Worm (Caenorhabditis elegans) whole organism, L3 larva: ENCODE results near the gene fbxb-75.

Experiments used
- R02D3.7 ChIP-seq: fragments of 150-350 bp; optimal IDR thresholded peaks from 2 replicates; lab custom pipeline; 2014; ENCODE audit warnings: missing biosample characterization, missing genetic modification characterization
- ZK546.5 ChIP-seq: sonication (generic microtip); optimal IDR thresholded peaks from 2 replicates; lab custom pipeline; 2017; ENCODE audit warnings: missing biosample characterization, missing genetic modification characterization
- aly-2 ChIP-seq: fragments of 150-350 bp; optimal IDR thresholded peaks from 2 replicates; lab custom pipeline; 2014; ENCODE audit warnings: missing biosample characterization, missing genetic modification characterization
- ama-1 ChIP-seq: fragments of 150-350 bp; optimal IDR thresholded peaks from 2 replicates; lab custom pipeline; 2018
- ceh-16 ChIP-seq: sonication (generic microtip); optimal IDR thresholded peaks from 2 replicates; lab custom pipeline; 2017; ENCODE audit warnings: missing biosample characterization, missing genetic modification characterization
- ceh-28 ChIP-seq: fragments of 150-350 bp; optimal IDR thresholded peaks from 2 replicates; lab custom pipeline; 2014; ENCODE audit warnings: missing biosample characterization, missing genetic modification reagents, missing genetic modification characterization
- ceh-9 ChIP-seq: sonication (generic microtip); optimal IDR thresholded peaks from 2 replicates; lab custom pipeline; 2018; ENCODE audit warnings: missing biosample characterization, missing genetic modification characterization
- daf-12 ChIP-seq: fragments of 150-350 bp; optimal IDR thresholded peaks from 2 replicates; lab custom pipeline; 2014; ENCODE audit warnings: missing biosample characterization, missing genetic modification reagents, missing genetic modification characterization
- egl-27 ChIP-seq: sonication (generic microtip); optimal IDR thresholded peaks from 4 replicates; lab custom pipeline; 2017; ENCODE audit warnings: missing biosample characterization, missing genetic modification reagents, missing genetic modification characterization
- egl-5 ChIP-seq: fragments of 150-350 bp; optimal IDR thresholded peaks from 2 replicates; lab custom pipeline; 2017; ENCODE audit warnings: missing biosample characterization, missing genetic modification reagents, missing genetic modification characterization, inconsistent platforms
- elt-1 ChIP-seq: fragments of 150-350 bp; optimal IDR thresholded peaks from 2 replicates; lab custom pipeline; 2014; ENCODE audit warnings: missing biosample characterization, missing genetic modification characterization
- elt-2 ChIP-seq: sonication (generic microtip); optimal IDR thresholded peaks from 2 replicates; lab custom pipeline; 2016; ENCODE audit warnings: missing genetic modification reagents, mild to moderate bottlenecking, missing genetic modification characterization, missing compliant biosample characterization
- elt-3 ChIP-seq, 3 experiments: fragments of 150-350 bp in 1 of 3; sonication (generic microtip) in 2 of 3; optimal IDR thresholded peaks; 2 replicates in 2 of 3; 4 replicates in 1 of 3; lab custom pipeline; 2014 to 2017; ENCODE audit warnings: missing biosample characterization in 3 of 3, missing genetic modification characterization in 3 of 3
- eor-1 ChIP-seq, 2 experiments: fragments of 150-350 bp; optimal IDR thresholded peaks; 2 replicates each; lab custom pipeline; 2014 to 2018; ENCODE audit warnings: missing biosample characterization in 2 of 2, missing genetic modification characterization in 2 of 2
- fkh-10 ChIP-seq: sonication (generic microtip); optimal IDR thresholded peaks from 2 replicates; lab custom pipeline; 2017; ENCODE audit warnings: missing biosample characterization, missing genetic modification reagents, missing genetic modification characterization
- fkh-2 ChIP-seq: fragments of 150-350 bp; optimal IDR thresholded peaks from 2 replicates; lab custom pipeline; 2014; ENCODE audit warnings: missing biosample characterization, missing genetic modification reagents, missing genetic modification characterization
- fos-1 ChIP-seq: fragments of 150-350 bp; optimal IDR thresholded peaks from 2 replicates; lab custom pipeline; 2014; ENCODE audit warnings: missing biosample characterization, missing genetic modification characterization
- hmg-11 ChIP-seq: sonication (generic microtip); optimal IDR thresholded peaks from 2 replicates; lab custom pipeline; 2016; ENCODE audit warnings: missing genetic modification characterization, missing compliant biosample characterization
- jun-1 ChIP-seq: fragments of 150-350 bp; optimal IDR thresholded peaks from 2 replicates; lab custom pipeline; 2014; ENCODE audit warnings: missing biosample characterization, missing genetic modification reagents, missing genetic modification characterization
- lin-15B ChIP-seq: fragments of 150-350 bp; optimal IDR thresholded peaks from 2 replicates; lab custom pipeline; 2014; ENCODE audit warnings: missing biosample characterization, missing genetic modification characterization
- lsy-12 ChIP-seq: sonication (generic microtip); optimal IDR thresholded peaks from 2 replicates; lab custom pipeline; 2016; ENCODE audit warnings: mild to moderate bottlenecking, missing genetic modification characterization, missing compliant biosample characterization
- mdl-1 ChIP-seq: fragments of 150-350 bp; optimal IDR thresholded peaks from 2 replicates; lab custom pipeline; 2014; ENCODE audit warnings: missing biosample characterization, missing genetic modification characterization
- mml-1 ChIP-seq: fragments of 150-350 bp; sonication (generic microtip); optimal IDR thresholded peaks from 3 replicates; lab custom pipeline; 2014; ENCODE audit warnings: missing biosample characterization, missing genetic modification characterization
- nfya-1 ChIP-seq: sonication (generic microtip); optimal IDR thresholded peaks from 2 replicates; lab custom pipeline; 2017; ENCODE audit warnings: missing genetic modification characterization, mild to moderate bottlenecking, missing compliant biosample characterization, antibody characterized with exemption, moderate library complexity; ENCODE audit not compliant: insufficient read depth
- nhr-11 ChIP-seq: fragments of 150-350 bp; optimal IDR thresholded peaks from 2 replicates; lab custom pipeline; 2014; ENCODE audit warnings: missing biosample characterization, missing genetic modification characterization
- nhr-12 ChIP-seq: fragments of 150-350 bp; optimal IDR thresholded peaks from 2 replicates; lab custom pipeline; 2014; ENCODE audit warnings: missing biosample characterization, missing genetic modification characterization
- nhr-23 ChIP-seq: fragments of 150-350 bp; optimal IDR thresholded peaks from 2 replicates; lab custom pipeline; 2014; ENCODE audit warnings: missing biosample characterization, missing genetic modification reagents, missing genetic modification characterization
- nhr-237 ChIP-seq: fragments of 150-350 bp; optimal IDR thresholded peaks from 2 replicates; lab custom pipeline; 2014; ENCODE audit warnings: missing biosample characterization, missing genetic modification characterization
- nhr-25 ChIP-seq: sonication (generic microtip); optimal IDR thresholded peaks from 2 replicates; lab custom pipeline; 2017; ENCODE audit warnings: missing biosample characterization, missing genetic modification characterization
- nhr-28 ChIP-seq: fragments of 150-350 bp; optimal IDR thresholded peaks from 2 replicates; lab custom pipeline; 2014; ENCODE audit warnings: missing biosample characterization, missing genetic modification characterization
- nhr-43 ChIP-seq: sonication (generic microtip); optimal IDR thresholded peaks from 2 replicates; lab custom pipeline; 2016; ENCODE audit warnings: mild to moderate bottlenecking, missing genetic modification characterization, missing compliant biosample characterization; ENCODE audit not compliant: poor library complexity, severe bottlenecking
- nhr-67 ChIP-seq: fragments of 150-350 bp; optimal IDR thresholded peaks from 2 replicates; lab custom pipeline; 2014; ENCODE audit warnings: missing biosample characterization, missing genetic modification characterization
- nhr-76 ChIP-seq: fragments of 150-350 bp; sonication (generic microtip); optimal IDR thresholded peaks from 5 replicates; lab custom pipeline; 2014; ENCODE audit warnings: missing biosample characterization, missing genetic modification characterization
- nhr-77 ChIP-seq: fragments of 150-350 bp; optimal IDR thresholded peaks from 2 replicates; lab custom pipeline; 2014; ENCODE audit warnings: missing biosample characterization, missing genetic modification characterization
- pha-4 ChIP-seq: fragments of 150-350 bp; optimal IDR thresholded peaks from 2 replicates; lab custom pipeline; 2014; ENCODE audit warnings: missing biosample characterization, missing genetic modification reagents, missing genetic modification characterization
- pqm-1 ChIP-seq: fragments of 150-350 bp; optimal IDR thresholded peaks from 2 replicates; lab custom pipeline; 2017; ENCODE audit warnings: missing biosample characterization, missing genetic modification characterization, inconsistent platforms
- sea-2 ChIP-seq: fragments of 150-350 bp; sonication (generic microtip); optimal IDR thresholded peaks from 4 replicates; lab custom pipeline; 2014; ENCODE audit warnings: missing biosample characterization, missing genetic modification reagents, missing genetic modification characterization
- skn-1 ChIP-seq: fragments of 150-350 bp; optimal IDR thresholded peaks from 2 replicates; lab custom pipeline; 2014; ENCODE audit warnings: missing biosample characterization, missing genetic modification characterization
- snpc-4 ChIP-seq: fragments of 150-350 bp; optimal IDR thresholded peaks from 2 replicates; lab custom pipeline; 2014; ENCODE audit warnings: missing biosample characterization, missing genetic modification characterization
- tbx-2 ChIP-seq: sonication (generic microtip); optimal IDR thresholded peaks from 2 replicates; lab custom pipeline; 2016; ENCODE audit warnings: mild to moderate bottlenecking, missing genetic modification characterization, missing compliant biosample characterization
- unc-39 ChIP-seq: sonication (generic microtip); optimal IDR thresholded peaks from 4 replicates; lab custom pipeline; 2017; ENCODE audit warnings: missing biosample characterization, missing genetic modification characterization
- unc-62 ChIP-seq: fragments of 150-350 bp; sonication (generic microtip); optimal IDR thresholded peaks from 4 replicates; lab custom pipeline; 2014; ENCODE audit warnings: missing biosample characterization, missing genetic modification reagents, missing genetic modification characterization
- zag-1 ChIP-seq: fragments of 150-350 bp; optimal IDR thresholded peaks from 2 replicates; lab custom pipeline; 2014; ENCODE audit warnings: missing biosample characterization, missing genetic modification characterization
- ztf-11 ChIP-seq: fragments of 150-350 bp; optimal IDR thresholded peaks from 2 replicates; lab custom pipeline; 2014; ENCODE audit warnings: missing biosample characterization, missing genetic modification characterization
- ztf-4 ChIP-seq: fragments of 150-350 bp; optimal IDR thresholded peaks from 2 replicates; lab custom pipeline; 2014; ENCODE audit warnings: missing biosample characterization, missing genetic modification characterization

Gene fbxb-75

DNA sequence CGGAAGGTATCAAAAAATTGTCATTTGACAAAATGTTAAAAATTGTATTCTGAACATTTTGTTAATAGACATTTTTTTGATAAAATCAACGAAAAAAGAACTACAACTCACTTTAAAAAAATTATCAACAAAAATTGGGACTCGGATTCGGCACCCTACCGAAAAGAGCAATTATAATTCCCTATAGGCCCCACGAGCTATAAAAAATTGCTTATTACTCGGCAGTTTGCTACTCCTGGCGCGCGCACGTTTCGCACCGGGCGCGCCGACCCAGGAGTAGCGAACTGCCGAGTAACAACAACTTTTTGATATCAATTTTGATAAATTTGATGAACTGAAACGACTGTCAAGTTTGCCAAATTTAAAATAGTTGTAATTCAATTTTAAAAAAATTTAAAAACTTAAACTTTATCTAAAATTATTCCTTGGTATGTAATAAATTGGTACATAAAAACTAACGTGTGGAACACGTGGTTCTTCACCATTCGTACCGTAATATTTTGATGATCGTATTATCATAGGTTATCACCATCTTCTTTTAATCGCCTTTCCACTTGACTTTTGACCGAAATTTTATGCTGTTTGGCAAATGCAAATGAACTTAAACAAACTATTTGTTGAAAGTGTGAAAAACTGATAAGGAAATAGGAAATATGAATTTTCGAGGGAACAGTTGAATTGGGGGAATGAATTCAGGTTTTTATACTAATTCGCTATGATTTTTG lies 34.5 kb upstream of the fbxb-75 start:
- TF ChIP-seq ztf-11 (tag; lab: Kevin White, UChicago) (no peak), pqm-1 (tag; lab: Kevin White, UChicago) (peak; percentile 40), nhr-76 (no peak), skn-1 (tag; lab: Kevin White, UChicago) (no peak), R02D3.7 (tag; lab: Kevin White, UChicago) (no peak), nhr-25 (tag; lab: Kevin White, UChicago) (no peak), ama-1 (lab: Kevin White, UChicago) (peak; percentile 3), aly-2 (no peak), hmg-11 (tag; lab: Kevin White, UChicago) (no peak), pha-4 (peak; percentile 58), ztf-4 (peak; percentile 14), mml-1 (tag; lab: Kevin White, UChicago) (no peak), elt-2 (tag; lab: Kevin White, UChicago) (peak; percentile 72), nhr-77 (tag; lab: Kevin White, UChicago) (no peak)
- TF ChIP-seq, all 47 proteins: peak for 5

- no peak for TF ChIP-seq R02D3.7 (tag; lab: Kevin White, UChicago)
- TF ChIP-seq tbx-2 (tag; lab: Kevin White, UChicago): no peak
- TF ChIP-seq ceh-9 (tag; lab: Kevin White, UChicago): no peak
- no peak for TF ChIP-seq jun-1 (tag; lab: Kevin White, UChicago)
- no peak for TF ChIP-seq unc-62
- peak; percentile 4 for TF ChIP-seq elt-2 (tag; lab: Kevin White, UChicago)
- TF ChIP-seq hmg-11 (tag; lab: Kevin White, UChicago): no peak
- TF ChIP-seq sea-2 (GFP tag; lab: Kevin White, UChicago): no peak
- TF ChIP-seq ztf-4: no peak
- no peak for TF ChIP-seq nhr-43 (tag; lab: Kevin White, UChicago)
- TF ChIP-seq pqm-1 (tag; lab: Kevin White, UChicago): no peak
- TF ChIP-seq snpc-4 (tag; lab: Kevin White, UChicago): no peak
- TF ChIP-seq nhr-77 (tag; lab: Kevin White, UChicago): no peak
- TF ChIP-seq unc-39 (tag; lab: Kevin White, UChicago): no peak
- no peak for TF ChIP-seq fkh-2
- no peak for TF ChIP-seq nhr-237 (tag; lab: Kevin White, UChicago)
- TF ChIP-seq nhr-23 (tag; lab: Kevin White, UChicago): peak; percentile 12
- no peak for TF ChIP-seq aly-2
- TF ChIP-seq ceh-16 (tag; lab: Kevin White, UChicago): no peak
- peak; percentile 83 for TF ChIP-seq ama-1 (lab: Kevin White, UChicago)
- TF ChIP-seq nhr-25 (tag; lab: Kevin White, UChicago): peak; percentile 14
- TF ChIP-seq nhr-28 (tag; lab: Kevin White, UChicago): no peak
- TF ChIP-seq lsy-12: peak; percentile 19
- TF ChIP-seq pha-4: no peak
- no peak for TF ChIP-seq fos-1
- no peak for TF ChIP-seq egl-27
- no peak for TF ChIP-seq mdl-1
These were observed 32.8 kb upstream of the fbxb-75 start for ce11 chrIV:4473767-4474166.

ce11 chrIV:4472418-4473173 lies 31.6 kb upstream of the fbxb-75 start:
- TF ChIP-seq nfya-1 (tag; lab: Kevin White, UChicago): peak; percentile 7
- TF ChIP-seq zag-1: no peak
- TF ChIP-seq lsy-12: no peak
- no peak for TF ChIP-seq unc-39 (tag; lab: Kevin White, UChicago)
- TF ChIP-seq aly-2: no peak
- TF ChIP-seq ztf-11 (tag; lab: Kevin White, UChicago): no peak
- TF ChIP-seq nhr-12 (tag; lab: Kevin White, UChicago): no peak
- peak; percentile 37 for TF ChIP-seq pha-4
- peak; percentile 90 for TF ChIP-seq nhr-23 (tag; lab: Kevin White, UChicago)
- TF ChIP-seq egl-5 (tag; lab: Kevin White, UChicago): no peak
- peak; percentile 85 for TF ChIP-seq nhr-25 (tag; lab: Kevin White, UChicago)
- peak; percentile 54 for TF ChIP-seq ztf-4
- TF ChIP-seq nhr-11: no peak
- TF ChIP-seq elt-1 (tag; lab: Kevin White, UChicago): peak; percentile 75
- TF ChIP-seq skn-1 (tag; lab: Kevin White, UChicago): no peak
- no peak for TF ChIP-seq egl-27
- TF ChIP-seq elt-3 (tag; optimal IDR thresholded peaks at IDR 0.05; lab: Kevin White, UChicago): peak in 1 of 3 experiments; percentile 32
- no peak for TF ChIP-seq ceh-28 (tag; lab: Kevin White, UChicago)
- TF ChIP-seq lin-15B (tag; lab: Kevin White, UChicago): no peak
- TF ChIP-seq fkh-2: no peak
- no peak for TF ChIP-seq tbx-2 (tag; lab: Kevin White, UChicago)
- no peak for TF ChIP-seq nhr-67
- TF ChIP-seq hmg-11 (tag; lab: Kevin White, UChicago): no peak
- TF ChIP-seq mdl-1: no peak
- no peak for TF ChIP-seq sea-2 (GFP tag; lab: Kevin White, UChicago)
- no peak for TF ChIP-seq fkh-10 (GFP tag; lab: Kevin White, UChicago)
- TF ChIP-seq ceh-9 (tag; lab: Kevin White, UChicago): no peak
- TF ChIP-seq daf-12 (tag; lab: Kevin White, UChicago): no peak
- no peak for TF ChIP-seq eor-1 (tag; optimal IDR thresholded peaks at IDR 0.05; lab: Kevin White, UChicago)
- no peak for TF ChIP-seq ZK546.5
- TF ChIP-seq nhr-76: no peak
